Worm (Caenorhabditis elegans) whole organism, early embryonic: ENCODE measurements around the gene smc-5.

Source experiments
- B0310.2 ChIP-seq: sonication (generic microtip); optimal IDR thresholded peaks from 2 replicates; lab custom pipeline; 2016; ENCODE audit warnings: mild to moderate bottlenecking, missing genetic modification characterization, missing compliant biosample characterization
- ama-1 ChIP-seq: fragments of 150-350 bp; optimal IDR thresholded peaks from 2 replicates; lab custom pipeline; 2014
- ceh-13 ChIP-seq: fragments of 200-800 bp; sonication (Bioruptor generic); optimal IDR thresholded peaks from 2 replicates; lab custom pipeline; 2018; ENCODE audit warnings: mild to moderate bottlenecking, missing genetic modification characterization, missing compliant biosample characterization
- ceh-36 ChIP-seq: sonication (generic microtip); optimal IDR thresholded peaks from 2 replicates; lab custom pipeline; 2016; ENCODE audit warnings: missing genetic modification characterization, inconsistent platforms, missing compliant biosample characterization
- hmbx-1 ChIP-seq: sonication (generic microtip); optimal IDR thresholded peaks from 2 replicates; lab custom pipeline; 2016; ENCODE audit warnings: mild to moderate bottlenecking, missing genetic modification characterization, missing compliant biosample characterization
- hmg-4 ChIP-seq: fragments of 200-800 bp; sonication (Bioruptor generic); optimal IDR thresholded peaks from 2 replicates; lab custom pipeline; 2018; ENCODE audit warnings: mild to moderate bottlenecking, missing genetic modification characterization, missing compliant biosample characterization
- pes-1 ChIP-seq: fragments of 200-800 bp; sonication (Bioruptor generic); IDR thresholded peaks from 2 replicates; pipeline ENCODE4 v1.3.6; 2022; ENCODE audit warnings: missing genetic modification reagents, missing genetic modification characterization, missing compliant biosample characterization
- tbx-37 ChIP-seq: fragments of 200-800 bp; sonication (Bioruptor generic); conservative IDR thresholded peaks from 2 replicates; pipeline ENCODE4 v1.3.6; 2022; ENCODE audit warnings: missing genetic modification reagents, missing genetic modification characterization, missing compliant biosample characterization
- tra-4 ChIP-seq: sonication (generic microtip); optimal IDR thresholded peaks from 2 replicates; lab custom pipeline; 2017; ENCODE audit warnings: missing genetic modification characterization, missing compliant biosample characterization

DNA sequence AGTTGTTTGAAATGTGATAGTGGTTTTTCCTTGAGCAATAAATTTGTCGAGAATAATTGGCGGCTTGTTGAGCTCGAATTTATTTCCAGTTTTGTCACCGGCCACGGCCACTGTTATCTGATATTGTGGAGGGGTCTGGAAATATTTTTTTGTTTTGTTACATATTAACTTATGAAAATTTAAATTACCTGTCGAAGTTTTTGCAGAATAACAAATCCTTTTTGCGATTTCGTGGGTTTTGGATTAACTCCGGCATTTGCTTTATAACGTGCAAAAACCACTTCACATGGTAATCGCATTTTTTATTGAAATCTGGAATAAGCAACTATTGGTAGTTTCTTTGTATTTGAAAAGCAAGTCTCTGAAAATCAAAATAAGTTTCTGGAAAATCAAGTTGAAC is 25.8 kb upstream of the smc-5 start, which contains the start of gene lrr-1:
- TF ChIP-seq tbx-37 (GFP tag; lab: Robert Waterston, UW) (no peak), ama-1 (lab: Kevin White, UChicago) (no peak), hmbx-1 (no peak), tra-4 (no peak), hmg-4 (GFP tag; lab: Kevin White, UChicago) (no peak), ceh-36 (tag; lab: Kevin White, UChicago) (no peak), ceh-13 (no peak), B0310.2 (tag; lab: Kevin White, UChicago) (no peak), pes-1 (no peak)
